Worm (Caenorhabditis elegans): ENCODE results near the gene Y57A10A.31.
A peak's percentile ranks its signal among the peaks of the same experiment; 100 is the strongest.

Y57A10A.31 gene

ce11 chrII:12339152-12339551 is 50.0 kb downstream of the Y57A10A.31 start (continued):
- peak; percentile 60 for TF ChIP-seq pax-3 (tag; optimal IDR thresholded peaks at IDR 0.05)
- TF ChIP-seq alr-1 (tag; optimal IDR thresholded peaks at IDR 0.05; ENCODE audit: borderline replicate concordance), result no peak
- no peak for TF ChIP-seq nhr-28 (tag; optimal IDR thresholded peaks at IDR 0.05)
- TF ChIP-seq isw-1 (GFP tag; IDR thresholded peaks at IDR 0.05), result peak; percentile 64
- peak; percentile 25 for TF ChIP-seq snpc-4 (tag; optimal IDR thresholded peaks at IDR 0.05)
- no peak for TF ChIP-seq nhr-76 (tag; optimal IDR thresholded peaks at IDR 0.05)
- peak; percentile 57 for TF ChIP-seq unc-130 (tag; optimal IDR thresholded peaks at IDR 0.05)
- no peak for TF ChIP-seq sup-37 (GFP tag; optimal IDR thresholded peaks at IDR 0.05)
- TF ChIP-seq blmp-1 (tag; optimal IDR thresholded peaks at IDR 0.05), result peak; percentile 77
- TF ChIP-seq egl-27 (tag; optimal IDR thresholded peaks at IDR 0.05), result no peak
- peak; percentile 43 for TF ChIP-seq F16B12.6 (tag; optimal IDR thresholded peaks at IDR 0.05)
- no peak for TF ChIP-seq zip-4 (GFP tag; optimal IDR thresholded peaks at IDR 0.05)
- TF ChIP-seq sox-4 (tag; optimal IDR thresholded peaks at IDR 0.05), result peak; percentile 2
- no peak for TF ChIP-seq fkh-4 (tag; optimal IDR thresholded peaks at IDR 0.05; ENCODE audit: borderline replicate concordance)
- TF ChIP-seq nhr-71 (tag; optimal IDR thresholded peaks at IDR 0.05), result peak; percentile 80
- no peak for TF ChIP-seq tlp-1 (tag; optimal IDR thresholded peaks at IDR 0.05)
- TF ChIP-seq hlh-4 (tag; optimal IDR thresholded peaks at IDR 0.05), result no peak
- TF ChIP-seq ceh-63 (GFP tag; optimal IDR thresholded peaks at IDR 0.05), result no peak
- peak in 1 of 2 experiments; percentile 25 for TF ChIP-seq ztf-11 (tag; optimal IDR thresholded peaks at IDR 0.05)
- TF ChIP-seq mep-1 (tag; optimal IDR thresholded peaks at IDR 0.05), result peak; percentile 80
- TF ChIP-seq hlh-17 (GFP tag; optimal IDR thresholded peaks at IDR 0.05; ENCODE audit: borderline replicate concordance), result no peak
- TF ChIP-seq lin-13 (GFP tag; optimal IDR thresholded peaks at IDR 0.05), result peak; percentile 64
- peak; percentile 17 for TF ChIP-seq lin-39 (tag; optimal IDR thresholded peaks at IDR 0.05)
- no peak for TF ChIP-seq nhr-12 (tag; optimal IDR thresholded peaks at IDR 0.05)
- TF ChIP-seq fos-1 (tag; optimal IDR thresholded peaks at IDR 0.05), result peak; percentile 75
- TF ChIP-seq Y116A8C.19 (tag; optimal IDR thresholded peaks at IDR 0.05; ENCODE audit: borderline replicate concordance), result no peak
- no peak for TF ChIP-seq C34B4.2 (tag; optimal IDR thresholded peaks at IDR 0.05)
- TF ChIP-seq ceh-88 (GFP tag; IDR thresholded peaks at IDR 0.05), result no peak
- TF ChIP-seq ets-5 (GFP tag; IDR thresholded peaks at IDR 0.05), result no peak
- TF ChIP-seq nhr-19 (GFP tag; conservative IDR thresholded peaks at IDR 0.05), result peak; percentile 62
- no peak for TF ChIP-seq ces-1 (GFP tag; optimal IDR thresholded peaks at IDR 0.05)
- peak; percentile 73 for TF ChIP-seq xbp-1 (tag; optimal IDR thresholded peaks at IDR 0.05)
- TF ChIP-seq skn-1 (tag; optimal IDR thresholded peaks at IDR 0.05), result peak; percentile 79
- no peak for TF ChIP-seq mef-2 (tag; optimal IDR thresholded peaks at IDR 0.05)
- TF ChIP-seq unc-30 (tag; optimal IDR thresholded peaks at IDR 0.05), result no peak
- TF ChIP-seq ceh-8 (GFP tag; optimal IDR thresholded peaks at IDR 0.05), result no peak
- TF ChIP-seq ceh-82 (tag; optimal IDR thresholded peaks at IDR 0.05), result peak; percentile 14 to 80 (median 47)
- TF ChIP-seq ama-1 (optimal IDR thresholded peaks at IDR 0.05), result no peak
- TF ChIP-seq fkh-8 (tag; optimal IDR thresholded peaks at IDR 0.05), result peak; percentile 72
- no peak for TF ChIP-seq vab-15 (tag; optimal IDR thresholded peaks at IDR 0.05)
- TF ChIP-seq nhr-85 (tag), result peak; percentile 68
- TF ChIP-seq nhr-90 (tag; optimal IDR thresholded peaks at IDR 0.05; ENCODE audit: poor library complexity), result peak; percentile 65
- peak in 2 of 6 experiments; percentile 22 to 27 for TF ChIP-seq elt-3 (tag; optimal IDR thresholded peaks at IDR 0.05)
- TF ChIP-seq tbx-2 (tag; optimal IDR thresholded peaks at IDR 0.05), result peak; percentile 75
- TF ChIP-seq unc-62 (GFP tag; optimal IDR thresholded peaks at IDR 0.05), result no peak
- peak; percentile 30 for TF ChIP-seq jun-1 (tag; optimal IDR thresholded peaks at IDR 0.05)
- no peak for TF ChIP-seq efl-3 (GFP tag; optimal IDR thresholded peaks at IDR 0.05)
- peak; percentile 23 for TF ChIP-seq C04F5.9 (tag; optimal IDR thresholded peaks at IDR 0.05)
- TF ChIP-seq nhr-237 (tag; optimal IDR thresholded peaks at IDR 0.05), result no peak
- TF ChIP-seq aly-2 (tag; optimal IDR thresholded peaks at IDR 0.05), result no peak
- TF ChIP-seq lin-35 (GFP tag; optimal IDR thresholded peaks at IDR 0.05), result peak; percentile 67 to 83
- peak; percentile 23 for TF ChIP-seq fkh-10 (GFP tag; optimal IDR thresholded peaks at IDR 0.05)
